Worm (Caenorhabditis elegans): ENCODE measurements around the gene F41B4.3.

- TF ChIP-seq F13C5.2 (tag; optimal IDR thresholded peaks at IDR 0.05) (no peak), ama-1 (optimal IDR thresholded peaks at IDR 0.05) (no peak), scrt-1 (GFP tag; IDR thresholded peaks at IDR 0.05) (no peak), sea-1 (GFP tag; conservative IDR thresholded peaks at IDR 0.05) (no peak), flt-1 (GFP tag; IDR thresholded peaks at IDR 0.05) (no peak), tbx-11 (GFP tag; IDR thresholded peaks at IDR 0.05) (no peak), tbx-37 (GFP tag; conservative IDR thresholded peaks at IDR 0.05) (no peak)
Observed at ce11 chrX:6865839-6866238, 29.9 kb upstream of the F41B4.3 start, which contains the start of gene odr-10.
